Fruit fly (Drosophila melanogaster) whole organism, embryonic: ENCODE data around the gene Bx42.

Experiments
- Abd-B ChIP-seq: fragments of 200-800 bp; sonication (Bioruptor generic); optimal IDR thresholded peaks from 2 replicates; lab custom pipeline; 2018; ENCODE audit warnings: missing biosample characterization, mild to moderate bottlenecking, missing genetic modification characterization, moderate library complexity
- Asciz ChIP-seq: fragments of 200-800 bp; sonication (Bioruptor generic); optimal IDR thresholded peaks from 2 replicates; lab custom pipeline; 2017; ENCODE audit warnings: missing biosample characterization, mild to moderate bottlenecking, missing genetic modification characterization, missing genetic modification reagents
- CG10462 ChIP-seq: fragments of 200-800 bp; sonication (Bioruptor generic); optimal IDR thresholded peaks from 2 replicates; lab custom pipeline; 2016; ENCODE audit warnings: missing biosample characterization, missing genetic modification characterization
- CG11560 ChIP-seq: fragments of 200-800 bp; sonication (Bioruptor generic); IDR thresholded peaks from 3 replicates; pipeline ENCODE4 v1.3.6; 2022; ENCODE audit warnings: missing biosample characterization, missing genetic modification characterization
- CG11723 ChIP-seq: fragments of 200-800 bp; sonication (Bioruptor generic); optimal IDR thresholded peaks from 2 replicates; lab custom pipeline; 2017; ENCODE audit warnings: missing biosample characterization, mild to moderate bottlenecking, missing genetic modification characterization
- CG14965 ChIP-seq: fragments of 200-800 bp; sonication (Bioruptor generic); optimal IDR thresholded peaks from 2 replicates; lab custom pipeline; 2016; ENCODE audit warnings: missing biosample characterization, missing genetic modification characterization, borderline replicate concordance
- CG15073 ChIP-seq: fragments of 200-800 bp; sonication (Bioruptor generic); optimal IDR thresholded peaks from 2 replicates; lab custom pipeline; 2016; ENCODE audit warnings: missing biosample characterization, missing genetic modification characterization
- CG1603 ChIP-seq: fragments of 200-800 bp; sonication (Bioruptor generic); optimal IDR thresholded peaks from 2 replicates; lab custom pipeline; 2019; ENCODE audit warnings: missing biosample characterization, mild to moderate bottlenecking, missing genetic modification characterization, moderate library complexity
- CG17568 ChIP-seq: fragments of 200-800 bp; sonication (Bioruptor generic); optimal IDR thresholded peaks from 2 replicates; lab custom pipeline; 2018; ENCODE audit warnings: missing biosample characterization, mild to moderate bottlenecking, missing genetic modification characterization, moderate library complexity
- CG18619 ChIP-seq: fragments of 200-800 bp; sonication (Bioruptor generic); optimal IDR thresholded peaks from 3 replicates; lab custom pipeline; 2017; ENCODE audit warnings: missing biosample characterization, mild to moderate bottlenecking, missing genetic modification characterization
- CG30403 ChIP-seq: fragments of 200-800 bp; sonication (Bioruptor generic); optimal IDR thresholded peaks from 3 replicates; lab custom pipeline; 2016; ENCODE audit warnings: missing biosample characterization, missing genetic modification characterization
- CG3163 ChIP-seq: fragments of 200-800 bp; sonication (Bioruptor generic); optimal IDR thresholded peaks from 3 replicates; lab custom pipeline; 2016; ENCODE audit warnings: missing biosample characterization, missing genetic modification characterization
- CG32772 ChIP-seq: fragments of 200-800 bp; sonication (Bioruptor generic); IDR thresholded peaks from 2 replicates; pipeline ENCODE4 v1.3.6; 2022; ENCODE audit warnings: missing biosample characterization, missing genetic modification characterization
- CG3838 ChIP-seq: fragments of 200-800 bp; sonication (Bioruptor generic); optimal IDR thresholded peaks from 3 replicates; lab custom pipeline; 2016; ENCODE audit warnings: missing biosample characterization, missing genetic modification characterization
- CG4328 ChIP-seq: fragments of 200-800 bp; sonication (Bioruptor generic); optimal IDR thresholded peaks from 3 replicates; lab custom pipeline; 2017; ENCODE audit warnings: missing biosample characterization, missing genetic modification reagents, missing genetic modification characterization
- CG4360 ChIP-seq: fragments of 200-800 bp; sonication (Bioruptor generic); IDR thresholded peaks from 2 replicates; pipeline ENCODE4 v1.3.6; 2022; ENCODE audit warnings: missing biosample characterization, missing genetic modification characterization
- CG6254 ChIP-seq: fragments of 200-800 bp; sonication (Bioruptor generic); optimal IDR thresholded peaks from 3 replicates; lab custom pipeline; 2017; ENCODE audit warnings: mild to moderate bottlenecking, missing biosample characterization, missing genetic modification reagents, missing genetic modification characterization
- CG6813 ChIP-seq: fragments of 200-800 bp; sonication (Bioruptor generic); optimal IDR thresholded peaks from 2 replicates; lab custom pipeline; 2017; ENCODE audit warnings: missing biosample characterization, missing genetic modification characterization, mild to moderate bottlenecking, moderate library complexity, missing genetic modification reagents
- CG8290 ChIP-seq, 3 experiments: fragments of 200-800 bp; sonication (Bioruptor generic); optimal IDR thresholded peaks; 2 replicates each; lab custom pipeline; 2016 to 2019; ENCODE audit warnings: missing biosample characterization in 3 of 3, missing genetic modification characterization in 3 of 3, mild to moderate bottlenecking in 2 of 3, moderate library complexity in 1 of 3
- CG8765 ChIP-seq: fragments of 200-800 bp; sonication (Bioruptor generic); IDR thresholded peaks from 2 replicates; pipeline ENCODE4 v1.3.6; 2022; ENCODE audit warnings: missing biosample characterization, missing genetic modification characterization
- CG9797 ChIP-seq: fragments of 200-800 bp; sonication (Bioruptor generic); optimal IDR thresholded peaks from 3 replicates; lab custom pipeline; 2018; ENCODE audit warnings: missing biosample characterization, mild to moderate bottlenecking, missing genetic modification characterization
- CG9932 ChIP-seq: fragments of 200-800 bp; sonication (Bioruptor generic); IDR thresholded peaks from 2 replicates; pipeline ENCODE4 v1.3.6; 2022; ENCODE audit warnings: missing biosample characterization, missing genetic modification characterization
- CoRest ChIP-seq: fragments of 200-800 bp; sonication (Bioruptor generic); optimal IDR thresholded peaks from 3 replicates; lab custom pipeline; 2018; ENCODE audit warnings: missing biosample characterization, mild to moderate bottlenecking, missing genetic modification characterization, moderate library complexity
- Dll ChIP-seq: fragments of 200-800 bp; sonication (Bioruptor generic); IDR thresholded peaks from 4 replicates; pipeline ENCODE4 v1.3.6; 2022; ENCODE audit warnings: missing biosample characterization, missing genetic modification characterization; ENCODE audit not compliant: partially characterized antibody
- Eip74EF ChIP-seq, 2 experiments: fragments of 200-800 bp in 1 of 2; fragments of >200 bp in 1 of 2; sonication (Bioruptor generic) in 1 of 2; optimal IDR thresholded peaks; 2 replicates each; lab custom pipeline; 2017 to 2019; ENCODE audit warnings: missing biosample characterization in 2 of 2, missing genetic modification characterization in 2 of 2, mild to moderate bottlenecking in 1 of 2, moderate library complexity in 1 of 2
- Fer2 ChIP-seq: fragments of 200-800 bp; sonication (Bioruptor generic); optimal IDR thresholded peaks from 2 replicates; lab custom pipeline; 2018; ENCODE audit warnings: missing biosample characterization, mild to moderate bottlenecking, missing genetic modification characterization, moderate library complexity
- HmgZ ChIP-seq: fragments of 200-800 bp; sonication (Bioruptor generic); optimal IDR thresholded peaks from 2 replicates; lab custom pipeline; 2018; ENCODE audit warnings: missing biosample characterization, mild to moderate bottlenecking, missing genetic modification characterization
- Neu2 ChIP-seq: fragments of 200-800 bp; sonication (Bioruptor generic); optimal IDR thresholded peaks from 3 replicates; lab custom pipeline; 2016; ENCODE audit warnings: missing biosample characterization, missing genetic modification characterization, borderline replicate concordance
- Nf-YB ChIP-seq: fragments of 200-800 bp; sonication (Bioruptor generic); optimal IDR thresholded peaks from 3 replicates; lab custom pipeline; 2019; ENCODE audit warnings: missing biosample characterization, mild to moderate bottlenecking, missing genetic modification characterization, moderate library complexity
- Nf-YC ChIP-seq: fragments of 200-800 bp; optimal IDR thresholded peaks from 3 replicates; lab custom pipeline; 2019; ENCODE audit warnings: missing biosample characterization, mild to moderate bottlenecking, missing genetic modification characterization, moderate library complexity
- NfI ChIP-seq: fragments of 200-800 bp; sonication (Bioruptor generic); optimal IDR thresholded peaks from 3 replicates; lab custom pipeline; 2018; ENCODE audit warnings: missing biosample characterization, mild to moderate bottlenecking, missing genetic modification characterization, moderate library complexity
- Xbp1 ChIP-seq: fragments of 200-800 bp; sonication (Bioruptor generic); optimal IDR thresholded peaks from 3 replicates; lab custom pipeline; 2016; ENCODE audit warnings: missing biosample characterization, mild to moderate bottlenecking, missing genetic modification characterization
- amos ChIP-seq: fragments of 200-800 bp; sonication (Bioruptor generic); IDR thresholded peaks from 2 replicates; pipeline ENCODE4 v1.3.6; 2022; ENCODE audit warnings: missing biosample characterization, missing genetic modification characterization; ENCODE audit not compliant: partially characterized antibody
- bab2 ChIP-seq: fragments of 200-800 bp; sonication (Bioruptor generic); optimal IDR thresholded peaks from 2 replicates; lab custom pipeline; 2016; ENCODE audit warnings: missing biosample characterization, missing genetic modification characterization
- cg ChIP-seq: fragments of 200-800 bp; sonication (Bioruptor generic); optimal IDR thresholded peaks from 3 replicates; lab custom pipeline; 2019; ENCODE audit warnings: missing biosample characterization, mild to moderate bottlenecking, missing genetic modification characterization, moderate library complexity
- chif ChIP-seq, 2 experiments: fragments of 200-800 bp; sonication (Bioruptor generic); optimal IDR thresholded peaks; 3 replicates each; lab custom pipeline; 2016; ENCODE audit warnings: missing biosample characterization in 2 of 2, missing genetic modification characterization in 2 of 2
- cwo ChIP-seq: fragments of 200-800 bp; sonication (Bioruptor generic); optimal IDR thresholded peaks from 3 replicates; lab custom pipeline; 2017; ENCODE audit warnings: missing biosample characterization, missing genetic modification characterization, mild to moderate bottlenecking, moderate library complexity, missing genetic modification reagents
- ftz-f1 ChIP-seq: fragments of 200-800 bp; sonication (Bioruptor generic); optimal IDR thresholded peaks from 2 replicates; lab custom pipeline; 2016; ENCODE audit warnings: missing biosample characterization, missing genetic modification characterization
- her ChIP-seq: fragments of 200-800 bp; sonication (Bioruptor generic); optimal IDR thresholded peaks from 2 replicates; lab custom pipeline; 2016; ENCODE audit warnings: missing biosample characterization, missing genetic modification characterization
- jumu ChIP-seq: fragments of 200-800 bp; sonication (Bioruptor generic); optimal IDR thresholded peaks from 3 replicates; lab custom pipeline; 2016; ENCODE audit warnings: missing biosample characterization, missing genetic modification characterization
- nau ChIP-seq: fragments of 200-800 bp; sonication (Bioruptor generic); optimal IDR thresholded peaks from 3 replicates; lab custom pipeline; 2017; ENCODE audit warnings: missing biosample characterization, mild to moderate bottlenecking, missing genetic modification characterization, missing genetic modification reagents
- odd ChIP-seq: fragments of 200-800 bp; sonication (Bioruptor generic); optimal IDR thresholded peaks from 2 replicates; lab custom pipeline; 2017; ENCODE audit warnings: missing biosample characterization, mild to moderate bottlenecking, missing genetic modification characterization
- p53 ChIP-seq: fragments of 200-800 bp; sonication (Bioruptor generic); optimal IDR thresholded peaks from 2 replicates; lab custom pipeline; 2016; ENCODE audit warnings: missing biosample characterization, missing genetic modification characterization
- pzg ChIP-seq: fragments of 200-800 bp; sonication (Bioruptor generic); optimal IDR thresholded peaks from 3 replicates; lab custom pipeline; 2018; ENCODE audit warnings: missing biosample characterization, mild to moderate bottlenecking, missing genetic modification characterization, moderate library complexity
- sens ChIP-seq: fragments of 200-800 bp; sonication (Bioruptor generic); peaks from one replicate; lab custom pipeline; 2016; ENCODE audit warnings: missing biosample characterization, missing genetic modification characterization
- sens-2 ChIP-seq: fragments of 200-800 bp; sonication (Bioruptor generic); IDR thresholded peaks from 2 replicates; pipeline ENCODE4 v1.3.6; 2022; ENCODE audit warnings: missing biosample characterization, missing genetic modification characterization
- ssp ChIP-seq: fragments of 200-800 bp; sonication (Bioruptor generic); IDR thresholded peaks from 2 replicates; pipeline ENCODE4 v1.3.6; 2022; ENCODE audit warnings: missing biosample characterization, missing genetic modification characterization
- usp ChIP-seq: fragments of >200 bp; optimal IDR thresholded peaks from 2 replicates; lab custom pipeline; 2017; ENCODE audit warnings: missing biosample characterization, missing genetic modification characterization
- vnd ChIP-seq: fragments of 200-800 bp; sonication (Bioruptor generic); IDR thresholded peaks from 3 replicates; pipeline ENCODE4 v1.3.6; 2022; ENCODE audit warnings: missing biosample characterization, missing genetic modification characterization; ENCODE audit not compliant: partially characterized antibody

The Bx42 gene

dm6 chrX:9141219-9141618 is 34.8 kb upstream of the Bx42 start (continued):
- TF ChIP-seq CG32772 (GFP tag; lab: Robert Waterston, UW) (peak; percentile 78), CG11560 (tag; lab: Robert Waterston, UW) (peak; percentile 65; the same call in 2 of the 3 replicates), bab2 (GFP tag; lab: Kevin White, UChicago) (peak; percentile 71), amos (GFP tag; lab: Robert Waterston, UW) (no peak), CG14965 (GFP tag; lab: Kevin White, UChicago) (no peak), sens-2 (peak; percentile 61; the same call in 1 of the 2 replicates), p53 (GFP tag; lab: Kevin White, UChicago) (no peak), chif (GFP tag; optimal IDR thresholded peaks at IDR 0.05; lab: Kevin White, UChicago) (peak; percentile 28 to 82), cg (no peak), CG4328 (GFP tag; lab: Kevin White, UChicago) (peak; percentile 2), Nf-YB (GFP tag; lab: Kevin White, UChicago) (peak; percentile 25), HmgZ (tag; lab: Kevin White, UChicago) (peak; percentile 34), Xbp1 (GFP tag; lab: Kevin White, UChicago) (peak; percentile 79), vnd (no peak), CG8765 (GFP tag; lab: Robert Waterston, UW) (peak; percentile 90), CG11723 (peak; percentile 41), Asciz (GFP tag; lab: Kevin White, UChicago) (no peak), CG3838 (GFP tag; lab: Kevin White, UChicago) (no peak), CG10462 (GFP tag; lab: Kevin White, UChicago) (peak; percentile 37), CG6813 (GFP tag; lab: Kevin White, UChicago) (peak; percentile 71), Eip74EF (GFP tag; optimal IDR thresholded peaks at IDR 0.05; lab: Kevin White, UChicago) (no peak), Nf-YC (tag; lab: Kevin White, UChicago) (peak; percentile 47), cwo (GFP tag; lab: Kevin White, UChicago) (peak; percentile 58), Neu2 (GFP tag; lab: Kevin White, UChicago) (no peak), CG17568 (GFP tag; lab: Kevin White, UChicago) (no peak)

- TF ChIP-seq CG8290 (GFP tag; optimal IDR thresholded peaks at IDR 0.05; lab: Kevin White, UChicago) (no peak), CG8290 (tag; optimal IDR thresholded peaks at IDR 0.05; lab: Kevin White, UChicago) (peak in 1 of 2 experiments; percentile 57), nau (GFP tag; lab: Kevin White, UChicago) (peak; percentile 43), CG30403 (GFP tag; lab: Kevin White, UChicago) (no peak), CG9797 (GFP tag; lab: Kevin White, UChicago) (no peak), ssp (GFP tag; lab: Robert Waterston, UW) (no peak), odd (no peak), ftz-f1 (no peak), CG9932 (GFP tag; lab: Robert Waterston, UW) (no peak), CG1603 (tag; lab: Kevin White, UChicago) (no peak), Abd-B (GFP tag; lab: Kevin White, UChicago) (no peak), Fer2 (tag; lab: Kevin White, UChicago) (no peak), usp (GFP tag; lab: Kevin White, UChicago) (no peak), CG4360 (GFP tag; lab: Robert Waterston, UW) (no peak), her (no peak), NfI (GFP tag; lab: Kevin White, UChicago) (no peak), sens (GFP tag; lab: Kevin White, UChicago) (no peak), CG18619 (GFP tag; lab: Kevin White, UChicago) (no peak), CG6254 (GFP tag; lab: Kevin White, UChicago) (peak; percentile 15), jumu (GFP tag; lab: Kevin White, UChicago) (no peak), pzg (GFP tag; lab: Kevin White, UChicago) (no peak), CoRest (tag; lab: Kevin White, UChicago) (no peak), Dll (GFP tag; lab: Robert Waterston, UW) (no peak), CG3163 (GFP tag; lab: Kevin White, UChicago) (no peak), amos (GFP tag; lab: Robert Waterston, UW) (no peak), CG15073 (GFP tag; lab: Kevin White, UChicago) (no peak)
These were observed 32.7 kb upstream of the Bx42 start for dm6 chrX:9139138-9139537.
